Fruit fly (Drosophila melanogaster): ENCODE results near the gene Pbp95.

Pbp95 gene

DNA sequence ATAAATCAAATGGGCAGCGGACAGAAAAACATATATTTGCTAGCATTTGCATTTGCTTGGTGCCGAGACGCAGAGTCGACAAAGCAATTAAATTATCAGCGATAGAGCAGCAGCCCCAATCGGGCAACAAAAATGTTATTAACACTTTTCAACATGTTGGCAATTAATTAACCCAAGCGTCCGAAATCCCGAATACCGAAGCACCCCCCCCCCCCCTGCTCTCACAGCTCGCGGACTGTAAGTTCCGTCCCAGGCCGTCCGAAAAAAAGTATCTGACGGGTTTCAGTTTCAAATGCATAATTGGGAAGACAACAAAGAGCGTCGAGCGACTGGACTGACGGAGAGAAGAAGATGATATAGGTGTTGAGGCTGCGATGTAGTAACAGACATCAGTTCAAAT lies 23.3 kb upstream of the Pbp95 start:
- TF ChIP-seq noc (tag; optimal IDR thresholded peaks at IDR 0.05) = no peak

DNA sequence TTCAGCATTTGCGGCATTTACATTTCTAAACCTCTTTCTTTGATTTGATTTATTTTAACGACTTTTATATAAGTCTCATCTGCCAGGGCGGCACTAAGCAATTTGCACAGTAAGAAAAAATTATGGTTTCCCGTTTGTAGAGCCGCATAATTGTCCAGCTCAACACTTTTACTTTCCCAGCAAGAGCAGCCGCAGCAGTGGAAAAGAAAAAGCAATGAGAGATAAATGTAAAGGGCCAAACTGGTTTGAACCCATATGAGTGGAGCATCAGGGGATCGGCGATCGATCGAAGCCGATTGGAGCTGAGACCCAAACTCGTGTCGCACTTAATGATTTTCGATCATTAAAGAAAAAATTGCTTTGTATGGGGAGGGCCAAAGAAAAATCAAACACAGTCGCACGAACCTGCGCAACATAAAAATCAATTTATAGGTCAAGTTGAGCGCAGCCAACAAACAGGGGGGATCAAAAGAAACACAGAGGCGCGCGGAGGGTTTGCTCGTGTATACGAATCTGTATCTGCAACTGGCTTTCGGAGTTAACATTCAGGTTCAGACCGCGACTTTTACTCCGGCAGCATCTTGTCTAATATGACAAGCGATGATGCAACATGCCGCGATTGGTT lies 22.7 kb upstream of the Pbp95 start:
- TF ChIP-seq noc (tag; optimal IDR thresholded peaks at IDR 0.05) = no peak

DNA sequence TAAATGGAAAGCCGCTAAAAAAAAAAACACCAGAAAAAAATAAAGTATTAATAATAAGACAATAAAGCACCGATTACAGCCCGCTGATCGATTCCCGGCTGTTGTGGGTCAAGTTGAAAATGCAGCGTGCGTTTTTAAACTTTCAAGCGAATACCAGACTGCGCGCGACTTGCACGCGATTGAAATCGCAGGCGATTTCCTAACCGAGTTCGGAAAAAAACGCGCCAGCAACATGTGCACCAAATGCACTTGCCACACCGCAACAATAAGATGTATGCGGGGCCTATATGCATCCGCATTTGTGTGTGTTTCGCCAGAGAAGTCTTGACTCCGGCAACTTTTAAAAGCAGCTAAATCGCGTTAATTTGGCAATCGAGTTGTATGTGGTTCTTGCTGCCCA lies 22.1 kb upstream of the Pbp95 start:
- no peak for TF ChIP-seq noc (tag; optimal IDR thresholded peaks at IDR 0.05)

DNA sequence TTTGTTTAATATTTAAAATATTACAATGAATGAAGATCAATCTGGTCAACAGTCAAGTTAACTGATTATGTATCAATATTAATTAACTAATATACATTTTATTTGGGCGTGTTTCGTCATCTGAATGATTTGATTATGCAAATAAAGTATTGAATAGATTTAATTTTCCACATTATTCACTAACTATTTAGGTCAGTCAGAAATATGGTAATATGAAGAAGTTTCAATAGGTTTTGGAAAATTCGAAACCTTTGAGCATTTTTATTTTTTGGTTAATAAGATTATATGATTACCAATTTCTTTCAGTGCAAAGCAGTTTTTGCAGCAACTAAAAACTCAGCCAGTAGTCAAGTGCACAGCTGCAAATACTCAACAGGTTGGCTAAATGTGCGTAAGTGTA lies 21.5 kb upstream of the Pbp95 start:
- TF ChIP-seq noc (tag; optimal IDR thresholded peaks at IDR 0.05) = no peak

DNA sequence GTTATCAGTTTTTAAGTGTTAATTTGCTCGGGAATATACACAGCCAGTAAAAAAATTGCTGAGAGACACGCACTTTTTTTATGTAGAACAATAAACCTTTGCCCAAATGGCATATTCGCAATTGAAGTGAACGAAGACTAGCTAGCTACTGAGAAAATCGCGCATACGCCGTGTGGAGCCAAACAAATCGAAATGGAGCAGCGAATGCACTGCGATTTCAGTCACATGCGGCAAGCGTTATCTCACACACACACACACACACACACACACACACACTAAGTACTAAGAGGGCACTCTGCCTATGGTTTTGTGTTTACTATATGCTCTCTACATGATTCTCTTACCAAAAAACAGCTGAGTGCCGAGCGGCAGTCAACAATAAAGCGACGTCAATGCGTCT lies 20.1 kb upstream of the Pbp95 start:
- TF ChIP-seq noc (tag; optimal IDR thresholded peaks at IDR 0.05) = no peak

DNA sequence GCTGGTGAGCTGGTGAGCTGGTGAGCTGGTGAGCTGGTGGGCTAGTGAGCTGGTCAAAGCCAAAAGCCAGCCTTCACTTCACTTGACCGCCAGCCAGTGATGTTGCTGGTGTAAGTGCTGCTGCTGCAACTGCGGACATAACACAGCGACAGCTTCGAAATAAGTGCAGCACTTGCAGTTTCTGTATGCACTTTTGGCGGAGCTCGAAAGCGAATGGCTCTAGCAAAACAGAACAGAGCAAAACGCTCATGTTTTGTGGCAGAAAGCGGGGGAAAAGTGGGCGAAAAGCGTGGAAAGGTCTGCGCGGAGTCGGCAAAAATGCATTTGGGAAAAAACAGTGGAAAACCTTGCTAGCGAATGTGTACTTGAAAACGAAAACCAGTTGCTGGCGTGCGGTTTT lies 19.0 kb upstream of the Pbp95 start:
- TF ChIP-seq noc (tag; optimal IDR thresholded peaks at IDR 0.05) = no peak

DNA sequence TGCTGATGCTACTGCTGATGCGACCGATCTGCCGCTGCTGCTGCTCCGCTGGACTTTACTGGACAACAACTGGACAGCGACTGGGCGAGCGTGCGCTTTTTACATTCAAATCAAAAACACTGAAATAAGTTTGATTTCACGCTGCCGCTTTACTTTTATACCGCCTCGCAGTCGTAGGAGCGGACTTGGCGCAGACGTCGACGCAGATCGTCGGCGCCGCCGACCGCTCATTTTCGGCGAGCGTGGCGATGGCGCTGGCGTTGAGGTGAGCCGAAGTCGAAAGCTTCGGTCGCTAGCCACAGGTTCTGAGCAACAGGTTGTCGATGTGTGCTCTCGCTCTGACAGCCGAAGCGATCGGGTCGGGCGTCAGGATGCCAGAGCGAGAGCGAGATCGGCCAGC lies 17.9 kb upstream of the Pbp95 start, which contains the start of gene Elovl7:
Elovl7 (minus strand) TSS at position 131 of the 400 bp plus-strand sequence.
- no peak for TF ChIP-seq noc (tag; optimal IDR thresholded peaks at IDR 0.05)

DNA sequence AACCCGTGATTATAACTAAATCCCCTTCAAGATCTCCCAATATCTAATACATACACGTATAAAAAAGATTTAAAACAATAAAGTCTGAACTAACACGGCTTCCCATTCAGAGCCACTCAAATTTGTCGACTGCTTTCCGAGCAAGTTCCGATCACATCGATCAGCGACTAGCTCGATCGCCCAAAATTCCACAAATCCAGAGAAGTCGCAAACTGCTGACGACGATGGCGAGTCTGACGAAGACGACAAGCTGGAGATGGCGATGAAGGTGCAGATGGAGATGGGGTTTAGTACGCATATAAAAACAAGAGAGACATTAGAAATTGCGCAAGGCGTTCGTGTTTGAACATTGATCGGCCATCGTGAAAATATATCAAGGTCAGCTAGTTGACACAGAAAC lies 14.8 kb upstream of the Pbp95 start:
- no peak for TF ChIP-seq noc (tag; optimal IDR thresholded peaks at IDR 0.05)

DNA sequence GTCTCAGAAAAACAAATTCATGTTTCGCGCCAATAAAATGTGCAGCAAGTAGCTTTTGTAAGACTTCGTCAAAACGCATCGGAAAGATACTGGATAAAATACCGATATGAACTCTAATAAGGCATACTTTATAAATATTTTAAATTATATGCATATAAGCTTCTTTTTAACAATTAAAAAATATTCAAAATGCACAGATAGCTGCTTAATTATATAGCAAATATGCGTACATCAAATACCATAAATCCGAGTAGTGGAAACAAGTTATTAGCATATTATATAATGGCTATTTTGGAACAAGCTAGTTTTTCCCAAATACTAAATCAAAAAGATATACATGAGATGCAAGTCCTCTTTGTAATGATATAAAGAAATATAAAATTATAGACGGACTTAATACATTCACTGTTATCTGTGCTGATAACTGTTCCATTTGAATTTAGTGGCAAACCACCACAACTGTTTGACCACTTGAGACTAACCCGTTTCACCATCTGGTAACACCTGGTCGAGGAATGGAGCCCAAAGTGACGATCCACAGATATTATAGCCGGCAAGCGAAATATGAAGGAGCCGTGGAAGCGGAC lies 14.0 kb upstream of the Pbp95 start, which contains the start of gene PIG-H:
PIG-H (plus strand) TSS at position 303 of the 587 bp plus-strand sequence.
- no peak for TF ChIP-seq noc (tag; optimal IDR thresholded peaks at IDR 0.05)

DNA sequence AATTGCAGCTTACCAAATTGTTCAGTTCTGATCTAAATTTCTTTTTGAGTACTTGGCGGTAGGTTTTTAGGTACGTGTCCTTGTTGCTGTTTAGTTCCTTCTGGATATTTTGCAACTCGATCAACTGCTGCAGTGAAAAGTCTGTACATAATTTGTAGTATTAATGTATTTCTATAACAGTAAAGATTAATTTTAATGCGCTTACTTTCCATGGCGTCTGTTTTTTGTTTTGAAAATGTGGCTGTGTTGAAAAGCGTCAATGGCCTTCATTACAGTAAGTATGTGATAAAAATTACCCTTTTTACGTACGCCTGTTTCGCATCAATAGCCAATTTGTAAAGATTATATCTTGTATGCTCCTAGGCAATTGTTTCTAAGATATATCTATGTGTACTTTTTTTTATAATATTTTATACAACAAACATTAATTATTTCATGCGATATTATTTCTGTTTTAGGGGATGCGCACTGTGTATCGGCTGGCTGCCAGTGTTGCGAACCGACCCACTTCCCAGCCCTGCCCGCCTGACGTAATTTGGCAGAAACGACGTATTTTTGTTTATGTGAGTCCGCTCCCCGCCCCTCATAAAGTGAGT lies 12.4 kb upstream of the Pbp95 start, which contains the start of the genes Kmn2 and CG2698:
Kmn2 (minus strand) TSS at position 236 of the 596 bp plus-strand sequence.
CG2698 (plus strand) TSS at position 489 of the 596 bp plus-strand sequence.
- TF ChIP-seq noc (tag; optimal IDR thresholded peaks at IDR 0.05) = peak; percentile 96

DNA sequence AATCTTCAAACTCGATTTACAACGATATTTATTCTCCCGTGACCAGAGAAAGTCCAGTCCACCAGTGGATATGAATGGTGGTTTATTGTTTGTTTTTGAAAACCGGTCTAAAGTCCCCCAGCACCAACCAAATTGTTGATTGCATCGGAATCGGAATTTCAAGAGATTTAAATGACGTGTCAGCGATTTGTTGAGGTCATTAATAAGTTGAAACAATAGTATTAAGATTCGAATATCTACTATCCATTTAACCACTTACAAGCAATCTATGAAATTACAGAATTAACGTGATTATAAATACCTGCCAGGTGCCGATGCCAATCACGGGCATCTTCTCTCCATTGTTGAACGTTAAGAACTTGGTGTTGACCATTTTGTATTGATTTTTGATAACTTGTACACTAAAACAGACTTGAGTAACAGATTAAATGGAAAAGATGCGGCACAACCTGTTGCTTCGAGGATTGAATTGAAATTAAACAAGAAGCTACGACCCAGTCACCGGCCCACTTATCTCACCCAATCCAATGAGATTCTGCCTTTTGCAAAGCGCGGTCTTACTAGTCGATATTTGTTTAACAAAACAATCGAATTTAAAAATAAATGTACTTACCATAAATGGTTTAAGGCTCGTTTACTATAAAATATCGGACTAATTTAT lies 5.9 kb upstream of the Pbp95 start, which contains the start of gene CG2767:
CG2767 (minus strand) TSS at position 516 of the 661 bp plus-strand sequence.
- no peak for TF ChIP-seq noc (tag; optimal IDR thresholded peaks at IDR 0.05)

DNA sequence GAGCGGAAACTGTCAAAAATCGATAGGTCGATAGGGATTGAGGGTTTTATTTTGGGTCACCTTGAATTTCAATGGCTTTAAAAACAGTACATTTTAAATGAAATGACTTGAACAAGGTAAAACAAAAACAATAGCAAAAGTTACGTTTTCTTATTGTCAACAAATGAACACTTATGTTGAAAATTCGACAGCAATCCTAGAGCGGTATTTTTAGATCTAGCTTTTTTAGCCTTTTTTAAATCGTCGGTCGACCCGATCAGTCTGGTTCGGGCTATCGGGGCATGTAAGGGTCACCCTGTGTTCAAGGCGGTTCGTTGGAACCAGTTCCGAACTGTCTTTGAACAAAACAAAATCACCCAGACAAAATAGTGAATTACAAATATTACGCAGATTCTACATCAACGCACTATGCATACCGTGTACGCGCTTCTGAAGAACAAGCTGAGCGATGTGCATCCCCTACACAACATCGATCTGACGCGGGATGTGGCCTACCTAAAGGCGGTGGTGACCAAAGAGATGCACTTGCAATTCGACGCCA lies 4.4 kb upstream of the Pbp95 start, which contains the start of the genes CG11052 and CG3223:
CG11052 (minus strand) TSS at position 218 of the 541 bp plus-strand sequence.
CG3223 (plus strand) TSS at position 321 of the 541 bp plus-strand sequence.
- no peak for TF ChIP-seq noc (tag; optimal IDR thresholded peaks at IDR 0.05)

DNA sequence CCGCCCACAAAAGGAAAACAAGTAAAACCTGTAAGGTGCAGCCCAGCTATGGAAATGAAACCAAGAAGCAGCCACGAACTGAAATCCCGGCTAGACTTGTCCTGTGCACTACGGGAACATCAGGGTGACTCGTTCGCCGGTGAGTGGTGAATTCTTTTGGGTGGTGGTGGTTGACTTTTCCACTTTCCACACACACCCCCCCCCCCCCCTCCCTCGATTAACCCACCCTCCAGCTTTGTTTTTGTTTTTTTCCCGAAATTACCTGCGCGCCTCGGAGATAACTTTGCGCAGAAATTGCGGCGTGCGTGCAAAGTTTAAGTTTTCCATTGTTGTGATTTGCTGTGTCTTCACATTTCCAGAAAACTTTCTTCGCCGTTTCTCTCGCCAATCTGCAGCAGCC lies 12.9 kb downstream of the Pbp95 start:
- no peak for TF ChIP-seq noc (tag; optimal IDR thresholded peaks at IDR 0.05)

DNA sequence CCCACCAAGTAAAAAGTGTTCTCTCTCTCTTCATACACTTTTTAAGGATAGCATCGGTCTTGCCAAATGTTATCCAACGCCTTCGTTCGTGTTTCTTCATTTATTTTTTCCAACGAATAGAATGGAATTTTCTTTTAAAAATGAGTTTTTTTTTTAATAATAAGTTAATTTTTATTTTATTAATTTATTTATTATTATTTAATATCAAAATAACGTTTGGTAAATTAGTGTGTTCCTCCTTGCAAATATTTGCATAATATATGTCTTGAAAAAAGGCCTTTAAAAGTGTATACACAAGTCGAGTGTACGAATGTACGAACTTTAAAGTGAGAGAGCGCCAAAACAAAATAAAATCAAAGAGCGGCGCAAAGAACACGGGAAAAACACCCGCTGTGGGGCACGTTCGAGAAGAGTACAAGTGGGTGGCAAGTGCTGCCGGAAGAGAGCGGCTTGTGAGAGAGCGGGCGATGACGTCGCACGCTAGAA lies 13.7 kb downstream of the Pbp95 start:
- TF ChIP-seq noc (tag; optimal IDR thresholded peaks at IDR 0.05) = peak; percentile 69

DNA sequence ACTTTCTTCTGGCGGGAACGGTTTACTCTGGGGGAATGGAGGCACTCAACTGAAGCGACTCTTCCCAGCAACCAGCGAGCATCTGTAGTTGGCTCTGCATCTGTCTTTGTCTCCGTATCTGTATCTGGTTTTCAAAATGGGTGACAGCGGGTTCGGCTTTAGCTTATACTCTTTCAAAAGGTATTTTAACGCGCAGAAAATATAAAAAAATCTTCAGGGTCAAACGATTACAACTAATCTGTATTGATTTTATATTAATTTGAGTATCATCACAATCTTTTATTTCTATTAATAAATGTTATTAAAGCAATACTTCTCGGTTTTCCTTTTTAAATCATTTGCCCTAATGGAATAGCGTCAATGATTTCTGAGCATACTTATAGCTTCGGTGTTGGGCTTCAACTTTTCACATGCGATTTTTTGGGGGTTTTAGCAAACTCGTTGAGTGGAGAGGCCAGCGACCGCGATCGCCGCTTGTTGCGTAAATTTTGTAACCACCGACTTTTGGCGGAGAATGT lies 16.0 kb downstream of the Pbp95 start, which contains the start of gene ImpE3:
ImpE3 (minus strand) TSS at position 51 of the 518 bp plus-strand sequence.
- peak; percentile 23 for TF ChIP-seq noc (tag; optimal IDR thresholded peaks at IDR 0.05)
